Fruit fly (Drosophila melanogaster): ENCODE data around the gene CG14321.

CG14321 gene

DNA sequence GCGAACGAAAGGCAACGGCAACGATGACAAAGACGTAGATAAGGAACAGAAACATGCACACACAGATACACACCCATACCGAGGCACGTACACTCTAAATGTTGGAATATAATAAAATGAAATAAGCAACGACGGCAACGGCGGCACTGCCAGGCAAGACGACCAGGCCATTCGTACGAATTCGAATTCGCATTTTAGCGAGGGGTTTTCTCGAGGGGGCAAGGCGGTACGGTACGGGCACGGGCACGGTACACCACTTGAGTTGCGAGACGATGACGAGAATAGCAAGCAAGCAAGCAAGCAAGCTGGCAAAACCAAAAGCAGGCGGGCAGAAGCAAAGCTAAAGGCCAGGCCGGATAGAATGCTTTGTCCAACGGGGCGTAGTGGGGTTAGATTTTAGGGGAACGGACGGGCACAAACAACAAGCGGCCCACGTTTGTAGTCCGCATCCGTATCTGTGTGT is 32.2 kb upstream of the CG14321 start (continued):
- TF ChIP-seq Med (GFP tag) (peak; percentile 80), CG3995 (GFP tag; optimal IDR thresholded peaks at IDR 0.05) (no peak), org-1 (GFP tag; optimal IDR thresholded peaks at IDR 0.05) (no peak), CG1529 (GFP tag; optimal IDR thresholded peaks at IDR 0.05) (no peak), sqz (GFP tag; optimal IDR thresholded peaks at IDR 0.05) (no peak), slou (GFP tag; optimal IDR thresholded peaks at IDR 0.05) (no peak), stwl (tag; optimal IDR thresholded peaks at IDR 0.05) (no peak), CG6272 (GFP tag; IDR thresholded peaks at IDR 0.05) (no peak), CG2875 (GFP tag; optimal IDR thresholded peaks at IDR 0.05) (no peak), zf30C (GFP tag; optimal IDR thresholded peaks at IDR 0.05) (peak; percentile 51), CHES-1-like (GFP tag; optimal IDR thresholded peaks at IDR 0.05) (no peak), Lim3 (GFP tag; IDR thresholded peaks at IDR 0.05) (no peak), CG12155 (GFP tag; optimal IDR thresholded peaks at IDR 0.05) (no peak), CG30020 (tag; optimal IDR thresholded peaks at IDR 0.05) (no peak), CG13775 (GFP tag; optimal IDR thresholded peaks at IDR 0.05) (no peak), Dbx (GFP tag; IDR thresholded peaks at IDR 0.05) (peak; percentile 47; the same call in 1 of the 3 replicates), CG3838 (GFP tag; optimal IDR thresholded peaks at IDR 0.05) (no peak), CG13894 (tag; optimal IDR thresholded peaks at IDR 0.05) (peak; percentile 49), Drgx (GFP tag; IDR thresholded peaks at IDR 0.05) (no peak), gro (GFP tag; optimal IDR thresholded peaks at IDR 0.05) (peak; percentile 47), bsh (GFP tag; optimal IDR thresholded peaks at IDR 0.05) (no peak), phol (tag; optimal IDR thresholded peaks at IDR 0.05) (no peak), Oaz (GFP tag; IDR thresholded peaks at IDR 0.05) (no peak), CG7786 (GFP tag; optimal IDR thresholded peaks at IDR 0.05) (no peak), cwo (GFP tag; optimal IDR thresholded peaks at IDR 0.05) (peak; percentile 91), abd-A (tag; optimal IDR thresholded peaks at IDR 0.05) (peak; percentile 78), yki (optimal IDR thresholded peaks at IDR 0.05) (no peak), CG2678 (tag; optimal IDR thresholded peaks at IDR 0.05) (no peak), ash1 (GFP tag; optimal IDR thresholded peaks at IDR 0.05) (peak; percentile 12), nmo (GFP tag; optimal IDR thresholded peaks at IDR 0.05) (no peak), rib (GFP tag; IDR thresholded peaks at IDR 0.05) (peak; percentile 99), CG3065 (GFP tag; optimal IDR thresholded peaks at IDR 0.05) (no peak), B-H2 (GFP tag; optimal IDR thresholded peaks at IDR 0.05) (peak; percentile 25), hb (GFP tag; IDR thresholded peaks at IDR 0.05; ENCODE audit: partially characterized antibody) (no peak), Scr (GFP tag; IDR thresholded peaks at IDR 0.05; ENCODE audit: partially characterized antibody) (peak; percentile 35; the same call in 1 of the 2 replicates), CG34224 (GFP tag; IDR thresholded peaks at IDR 0.05; ENCODE audit: partially characterized antibody) (peak; percentile 47; the same call in 1 of the 3 replicates), gem (tag; optimal IDR thresholded peaks at IDR 0.05) (no peak), CG18262 (tag; optimal IDR thresholded peaks at IDR 0.05) (no peak), mam (GFP tag; optimal IDR thresholded peaks at IDR 0.05) (no peak), bcd (GFP tag; optimal IDR thresholded peaks at IDR 0.05) (no peak), nau (GFP tag; optimal IDR thresholded peaks at IDR 0.05) (no peak), eyg (GFP tag; optimal IDR thresholded peaks at IDR 0.05) (no peak), CG13287 (GFP tag; IDR thresholded peaks at IDR 0.05; ENCODE audit: partially characterized antibody) (peak; percentile 12; the same call in 1 of the 2 replicates), pita (GFP tag; optimal IDR thresholded peaks at IDR 0.05) (no peak), chn (GFP tag; optimal IDR thresholded peaks at IDR 0.05) (no peak), CG32772 (GFP tag; IDR thresholded peaks at IDR 0.05) (no peak), cg (GFP tag; optimal IDR thresholded peaks at IDR 0.05) (peak; percentile 76), Poxn (GFP tag; IDR thresholded peaks at IDR 0.05) (no peak), CG2120 (GFP tag; optimal IDR thresholded peaks at IDR 0.05) (peak; percentile 21), D (optimal IDR thresholded peaks at IDR 0.05) (no peak), D (GFP tag; optimal IDR thresholded peaks at IDR 0.05) (no peak)
